Worm (Caenorhabditis elegans) whole organism, L2 larva: Measurements from ENCODE around the gene wrt-4.

ENCODE experiments used
- Y55F3AM.14 ChIP-seq: fragments of 200-800 bp; sonication (Bioruptor generic); optimal IDR thresholded peaks from 2 replicates; lab custom pipeline; 2018; ENCODE audit warnings: mild to moderate bottlenecking, missing genetic modification characterization, missing compliant biosample characterization
- aly-2 ChIP-seq: fragments of 150-350 bp; optimal IDR thresholded peaks from 2 replicates; lab custom pipeline; 2014; ENCODE audit warnings: missing biosample characterization, missing genetic modification characterization
- ama-1 ChIP-seq: fragments of 150-350 bp; optimal IDR thresholded peaks from 2 replicates; lab custom pipeline; 2018; ENCODE audit warnings: inconsistent platforms
- blmp-1 ChIP-seq: sonication (generic microtip); optimal IDR thresholded peaks from 2 replicates; lab custom pipeline; 2017; ENCODE audit warnings: missing genetic modification characterization, mild to moderate bottlenecking, missing compliant biosample characterization, antibody characterized with exemption, moderate library complexity; ENCODE audit not compliant: insufficient read depth
- elt-3 ChIP-seq: sonication (generic microtip); optimal IDR thresholded peaks from 2 replicates; lab custom pipeline; 2017; ENCODE audit warnings: missing biosample characterization, missing genetic modification characterization
- lin-13 ChIP-seq: fragments of 150-350 bp; optimal IDR thresholded peaks from 2 replicates; lab custom pipeline; 2014; ENCODE audit warnings: missing biosample characterization, missing genetic modification reagents, missing genetic modification characterization
- nhr-10 ChIP-seq: sonication (generic microtip); optimal IDR thresholded peaks from 2 replicates; lab custom pipeline; 2017; ENCODE audit warnings: missing biosample characterization, missing genetic modification characterization
- nhr-12 ChIP-seq: fragments of 150-350 bp; optimal IDR thresholded peaks from 2 replicates; lab custom pipeline; 2014; ENCODE audit warnings: missing biosample characterization, missing genetic modification characterization
- ztf-4 ChIP-seq: fragments of 150-350 bp; optimal IDR thresholded peaks from 2 replicates; lab custom pipeline; 2014; ENCODE audit warnings: missing biosample characterization, missing genetic modification characterization

ce11 chrX:15784570-15784969, 27.5 kb upstream of the wrt-4 start, which contains the start of gene Y7A5A.3:
- TF ChIP-seq aly-2 (tag; lab: Kevin White, UChicago) = no peak
- no peak for TF ChIP-seq Y55F3AM.14 (GFP tag; lab: Kevin White, UChicago)
- no peak for TF ChIP-seq ama-1 (lab: Kevin White, UChicago)
- TF ChIP-seq nhr-12 (tag; lab: Kevin White, UChicago) = no peak
- TF ChIP-seq ztf-4 (tag; lab: Kevin White, UChicago) = no peak
- no peak for TF ChIP-seq nhr-10
- no peak for TF ChIP-seq blmp-1
- no peak for TF ChIP-seq lin-13
- no peak for TF ChIP-seq elt-3
